Fruit fly (Drosophila melanogaster) whole organism, embryonic: ENCODE measurements around the gene ninaE.

Source experiments
- Ada2b ChIP-seq: fragments of 200-800 bp; sonication (Bioruptor generic); IDR thresholded peaks from 2 replicates; pipeline ENCODE4 v1.3.6; 2022; ENCODE audit warnings: missing biosample characterization, missing genetic modification characterization
- BEAF-32 ChIP-seq: fragments of 200-800 bp; sonication (Bioruptor generic); optimal IDR thresholded peaks from 3 replicates; lab custom pipeline; 2017; ENCODE audit warnings: missing biosample characterization, missing genetic modification characterization, mild to moderate bottlenecking, moderate library complexity, missing genetic modification reagents
- CG1024 ChIP-seq: fragments of 200-800 bp; sonication (Bioruptor generic); IDR thresholded peaks from 2 replicates; pipeline ENCODE4 v1.3.6; 2022; ENCODE audit warnings: missing biosample characterization, missing genetic modification characterization
- CG12299 ChIP-seq: fragments of 200-800 bp; sonication (Bioruptor generic); optimal IDR thresholded peaks from 2 replicates; lab custom pipeline; 2018; ENCODE audit warnings: missing biosample characterization, mild to moderate bottlenecking, missing genetic modification characterization
- CG13296 ChIP-seq: fragments of 200-800 bp; sonication (Bioruptor generic); optimal IDR thresholded peaks from 3 replicates; lab custom pipeline; 2018; ENCODE audit warnings: missing biosample characterization, mild to moderate bottlenecking, missing genetic modification characterization
- CG13624 ChIP-seq: fragments of 200-800 bp; sonication (Bioruptor generic); optimal IDR thresholded peaks from 2 replicates; lab custom pipeline; 2016; ENCODE audit warnings: missing biosample characterization, missing genetic modification characterization
- CG14014 ChIP-seq: fragments of 200-800 bp; sonication (Bioruptor generic); IDR thresholded peaks from 2 replicates; pipeline ENCODE4 v1.3.6; 2022; ENCODE audit warnings: missing biosample characterization, missing genetic modification characterization
- CG16779 ChIP-seq: fragments of 200-800 bp; sonication (Bioruptor generic); IDR thresholded peaks from 2 replicates; pipeline ENCODE4 v1.3.6; 2022; ENCODE audit warnings: missing biosample characterization, missing genetic modification characterization
- CG16863 ChIP-seq: fragments of 200-800 bp; sonication (Bioruptor generic); optimal IDR thresholded peaks from 3 replicates; lab custom pipeline; 2016; ENCODE audit warnings: missing biosample characterization, missing genetic modification characterization
- CG17912 ChIP-seq: fragments of 200-800 bp; sonication (Bioruptor generic); optimal IDR thresholded peaks from 2 replicates; lab custom pipeline; 2018; ENCODE audit warnings: missing biosample characterization, mild to moderate bottlenecking, missing genetic modification characterization
- CG30431 ChIP-seq: fragments of 200-800 bp; sonication (Bioruptor generic); optimal IDR thresholded peaks from 2 replicates; lab custom pipeline; 2017; ENCODE audit warnings: missing biosample characterization, missing genetic modification characterization
- CG33213 ChIP-seq: fragments of 200-800 bp; sonication (Bioruptor generic); optimal IDR thresholded peaks from 3 replicates; lab custom pipeline; 2016; ENCODE audit warnings: missing biosample characterization, missing genetic modification characterization
- CG7839 ChIP-seq: fragments of 200-800 bp; sonication (Bioruptor generic); optimal IDR thresholded peaks from 3 replicates; lab custom pipeline; 2018; ENCODE audit warnings: missing biosample characterization, mild to moderate bottlenecking, missing genetic modification characterization, moderate library complexity
- CkIIα-i1 ChIP-seq: fragments of 200-800 bp; sonication (Bioruptor generic); IDR thresholded peaks from 2 replicates; pipeline ENCODE4 v1.3.6; 2022; ENCODE audit warnings: missing biosample characterization, missing genetic modification characterization
- D19A ChIP-seq: fragments of 200-800 bp; optimal IDR thresholded peaks from 3 replicates; lab custom pipeline; 2019; ENCODE audit warnings: missing biosample characterization, mild to moderate bottlenecking, missing genetic modification characterization, moderate library complexity
- Dek ChIP-seq: fragments of 200-800 bp; sonication (Bioruptor generic); optimal IDR thresholded peaks from 3 replicates; lab custom pipeline; 2019; ENCODE audit warnings: missing biosample characterization, mild to moderate bottlenecking, missing genetic modification characterization, moderate library complexity
- E2f1 ChIP-seq: fragments of 200-800 bp; sonication (Bioruptor generic); IDR thresholded peaks from 2 replicates; pipeline ENCODE4 v1.3.6; 2022; ENCODE audit warnings: missing biosample characterization, missing genetic modification characterization
- Fer2 ChIP-seq: fragments of 200-800 bp; sonication (Bioruptor generic); optimal IDR thresholded peaks from 2 replicates; lab custom pipeline; 2018; ENCODE audit warnings: missing biosample characterization, mild to moderate bottlenecking, missing genetic modification characterization, moderate library complexity
- HLH4C ChIP-seq: fragments of 200-800 bp; sonication (Bioruptor generic); IDR thresholded peaks from 3 replicates; pipeline ENCODE4 v1.3.6; 2022; ENCODE audit warnings: missing biosample characterization, missing genetic modification characterization; ENCODE audit not compliant: partially characterized antibody
- HLH54F ChIP-seq: fragments of 200-800 bp; sonication (Bioruptor generic); optimal IDR thresholded peaks from 3 replicates; lab custom pipeline; 2016; ENCODE audit warnings: missing biosample characterization, missing genetic modification characterization
- HmgZ ChIP-seq: fragments of 200-800 bp; sonication (Bioruptor generic); optimal IDR thresholded peaks from 2 replicates; lab custom pipeline; 2018; ENCODE audit warnings: missing biosample characterization, mild to moderate bottlenecking, missing genetic modification characterization
- Hr3 ChIP-seq: fragments of 200-800 bp; sonication (Bioruptor generic); optimal IDR thresholded peaks from 3 replicates; lab custom pipeline; 2016; ENCODE audit warnings: missing biosample characterization, missing genetic modification characterization
- Mrtf ChIP-seq: fragments of 200-800 bp; sonication (Bioruptor generic); IDR thresholded peaks from 3 replicates; pipeline ENCODE4 v1.3.6; 2022; ENCODE audit warnings: missing biosample characterization, missing genetic modification characterization
- Opbp ChIP-seq: fragments of 200-800 bp; sonication (Bioruptor generic); IDR thresholded peaks from 3 replicates; pipeline ENCODE4 v1.3.6; 2022; ENCODE audit warnings: missing biosample characterization, missing genetic modification characterization; ENCODE audit not compliant: partially characterized antibody
- PHDP ChIP-seq: fragments of 200-800 bp; sonication (Bioruptor generic); optimal IDR thresholded peaks from 3 replicates; lab custom pipeline; 2018; ENCODE audit warnings: missing biosample characterization, mild to moderate bottlenecking, missing genetic modification characterization, moderate library complexity
- Stat92E ChIP-seq, 3 experiments: fragments of >200 bp in 2 of 3; fragments of 200-800 bp in 1 of 3; sonication (Bioruptor generic) in 1 of 3; optimal IDR thresholded peaks; 2 replicates each; lab custom pipeline; 2017 to 2019; ENCODE audit warnings: missing biosample characterization in 3 of 3, missing genetic modification characterization in 3 of 3, mild to moderate bottlenecking in 1 of 3, moderate library complexity in 1 of 3
- TFAM ChIP-seq: fragments of 200-800 bp; sonication (Bioruptor generic); optimal IDR thresholded peaks from 2 replicates; lab custom pipeline; 2017; ENCODE audit warnings: missing biosample characterization, missing genetic modification characterization, inconsistent platforms
- ab ChIP-seq: fragments of 200-800 bp; sonication (Bioruptor generic); optimal IDR thresholded peaks from 2 replicates; lab custom pipeline; 2016; ENCODE audit warnings: missing biosample characterization, missing genetic modification characterization
- ac ChIP-seq: fragments of 200-800 bp; sonication (Bioruptor generic); optimal IDR thresholded peaks from 3 replicates; lab custom pipeline; 2017; ENCODE audit warnings: missing biosample characterization, mild to moderate bottlenecking, missing genetic modification characterization
- ato ChIP-seq: fragments of 200-800 bp; sonication (Bioruptor generic); IDR thresholded peaks from 2 replicates; pipeline ENCODE4 v1.3.6; 2022; ENCODE audit warnings: missing biosample characterization, missing genetic modification characterization; ENCODE audit not compliant: partially characterized antibody
- dmrt11E ChIP-seq: fragments of 200-800 bp; sonication (Bioruptor generic); optimal IDR thresholded peaks from 3 replicates; lab custom pipeline; 2018; ENCODE audit warnings: missing biosample characterization, mild to moderate bottlenecking, missing genetic modification characterization, moderate library complexity
- gsb-n ChIP-seq: fragments of 200-800 bp; sonication (Bioruptor generic); optimal IDR thresholded peaks from 3 replicates; lab custom pipeline; 2018; ENCODE audit warnings: missing biosample characterization, mild to moderate bottlenecking, missing genetic modification characterization
- insv ChIP-seq, 2 experiments: fragments of 200-800 bp; sonication (Bioruptor generic); optimal IDR thresholded peaks; 3 replicates each; lab custom pipeline; 2016 to 2018; ENCODE audit warnings: missing biosample characterization in 2 of 2, missing genetic modification characterization in 2 of 2
- kah ChIP-seq: fragments of 200-800 bp; sonication (Bioruptor generic); optimal IDR thresholded peaks from 2 replicates; lab custom pipeline; 2018; ENCODE audit warnings: missing biosample characterization, mild to moderate bottlenecking, missing genetic modification characterization
- lov ChIP-seq, 2 experiments: fragments of 200-800 bp in 1 of 2; fragments of >200 bp in 1 of 2; sonication (Bioruptor generic) in 1 of 2; IDR thresholded peaks in 1 of 2; optimal IDR thresholded peaks in 1 of 2; 2 replicates in 1 of 2; 3 replicates in 1 of 2; pipeline versions ENCODE4 v1.3.6 to Lab custom; 2017 to 2022; ENCODE audit warnings: missing biosample characterization in 1 of 2, missing genetic modification characterization in 1 of 2
- pan ChIP-seq, 4 experiments: fragments of >200 bp in 3 of 4; fragments of 200-800 bp in 1 of 4; sonication (Bioruptor generic) in 1 of 4; optimal IDR thresholded peaks in 3 of 4; IDR thresholded peaks in 1 of 4; 2 replicates each; pipeline versions ENCODE4 v1.3.6 to Lab custom; 2017 to 2022; ENCODE audit warnings: missing biosample characterization in 2 of 4, missing genetic modification characterization in 2 of 4, mixed read lengths in 1 of 4
- pfk ChIP-seq: fragments of 200-800 bp; sonication (Bioruptor generic); optimal IDR thresholded peaks from 2 replicates; lab custom pipeline; 2018; ENCODE audit warnings: missing biosample characterization, mild to moderate bottlenecking, missing genetic modification characterization, moderate library complexity
- pita ChIP-seq: fragments of 200-800 bp; sonication (Bioruptor generic); optimal IDR thresholded peaks from 2 replicates; lab custom pipeline; 2017; ENCODE audit warnings: missing biosample characterization, mild to moderate bottlenecking, missing genetic modification characterization
- psq ChIP-seq: fragments of 200-800 bp; sonication (Bioruptor generic); optimal IDR thresholded peaks from 2 replicates; lab custom pipeline; 2017; ENCODE audit warnings: missing biosample characterization, missing genetic modification characterization
- row ChIP-seq: fragments of 200-800 bp; sonication (Bioruptor generic); IDR thresholded peaks from 3 replicates; pipeline ENCODE4 v1.3.6; 2022; ENCODE audit warnings: missing biosample characterization, missing genetic modification characterization
- shn ChIP-seq: fragments of 200-800 bp; sonication (Bioruptor generic); optimal IDR thresholded peaks from 3 replicates; lab custom pipeline; 2016; ENCODE audit warnings: missing biosample characterization, missing genetic modification characterization
- sim ChIP-seq: fragments of 200-800 bp; sonication (Bioruptor generic); IDR thresholded peaks from 2 replicates; pipeline ENCODE4 v1.3.6; 2022; ENCODE audit warnings: missing biosample characterization, missing genetic modification characterization
- stwl ChIP-seq: fragments of 200-800 bp; sonication (Bioruptor generic); optimal IDR thresholded peaks from 3 replicates; lab custom pipeline; 2018; ENCODE audit warnings: missing biosample characterization, mild to moderate bottlenecking, missing genetic modification characterization, moderate library complexity
- tgo ChIP-seq: fragments of 200-800 bp; sonication (Bioruptor generic); IDR thresholded peaks from 3 replicates; pipeline ENCODE4 v1.3.6; 2022; ENCODE audit warnings: missing biosample characterization, missing genetic modification characterization
- unc-4 ChIP-seq: fragments of 200-800 bp; sonication (Bioruptor generic); IDR thresholded peaks from 2 replicates; pipeline ENCODE4 v1.3.6; 2022; ENCODE audit warnings: missing biosample characterization, missing genetic modification characterization; ENCODE audit not compliant: partially characterized antibody
- z ChIP-seq: fragments of 200-800 bp; sonication (Bioruptor generic); IDR thresholded peaks from 3 replicates; pipeline ENCODE4 v1.3.6; 2022; ENCODE audit warnings: missing biosample characterization, missing genetic modification characterization
- zen2 ChIP-seq: fragments of 200-800 bp; sonication (Bioruptor generic); IDR thresholded peaks from 3 replicates; pipeline ENCODE4 v1.3.6; 2022; ENCODE audit warnings: missing biosample characterization, missing genetic modification characterization; ENCODE audit not compliant: partially characterized antibody
- zf30C ChIP-seq: fragments of 200-800 bp; sonication (Bioruptor generic); optimal IDR thresholded peaks from 3 replicates; lab custom pipeline; 2018; ENCODE audit warnings: missing biosample characterization, mild to moderate bottlenecking, missing genetic modification characterization

ninaE gene

dm6 chr3R:19836687-19837086 is 51.3 kb downstream of the ninaE start, which contains the start of gene bnl (continued):
- peak; percentile 49 for TF ChIP-seq CG12299 (tag; lab: Kevin White, UChicago)
- TF ChIP-seq CG7839 (tag; lab: Kevin White, UChicago) = no peak
- no peak for TF ChIP-seq Mrtf (GFP tag; lab: Robert Waterston, UW)
- peak; percentile 70; the same call in 2 of the 3 replicates for TF ChIP-seq zen2 (GFP tag; lab: Robert Waterston, UW)
- peak; percentile 13; the same call in 1 of the 2 replicates for TF ChIP-seq sim (GFP tag; lab: Robert Waterston, UW)
- peak; percentile 58; the same call in 1 of the 3 replicates for TF ChIP-seq HLH4C (GFP tag; lab: Robert Waterston, UW)
- no peak; the same call in 2 of the 3 replicates for TF ChIP-seq row (GFP tag; lab: Robert Waterston, UW)
- TF ChIP-seq Hr3 (GFP tag; lab: Kevin White, UChicago) = no peak
- no peak for TF ChIP-seq Fer2
- TF ChIP-seq CG33213 (GFP tag; lab: Kevin White, UChicago) = peak; percentile 18
- peak; percentile 71 for TF ChIP-seq HmgZ (tag; lab: Kevin White, UChicago)
- TF ChIP-seq ato (GFP tag; lab: Robert Waterston, UW) = no peak
- TF ChIP-seq tgo (GFP tag; lab: Robert Waterston, UW) = 0 out of 3 replicates have a peak, but pooled peaks have one; percentile 17
- TF ChIP-seq D19A (tag; lab: Kevin White, UChicago) = peak; percentile 22
- 0 out of 2 replicates have a peak, but pooled peaks have one; percentile 20 for TF ChIP-seq CG14014
- TF ChIP-seq stwl (tag; lab: Kevin White, UChicago) = peak; percentile 50
- TF ChIP-seq HLH54F (GFP tag; lab: Kevin White, UChicago) = peak; percentile 7
- TF ChIP-seq shn (GFP tag; lab: Kevin White, UChicago) = peak; percentile 40
- peak; percentile 22 for TF ChIP-seq CG16863 (GFP tag; lab: Kevin White, UChicago)
- TF ChIP-seq z (GFP tag; lab: Robert Waterston, UW) = no peak
- TF ChIP-seq pan (optimal IDR thresholded peaks at IDR 0.05; lab: Kevin White, UChicago) = no peak
- no peak for TF ChIP-seq pan (GFP tag; optimal IDR thresholded peaks at IDR 0.05 in 1 of 2, IDR thresholded peaks at IDR 0.05 in 1 of 2)
- TF ChIP-seq Stat92E (GFP tag; optimal IDR thresholded peaks at IDR 0.05; lab: Kevin White, UChicago) = peak in 1 of 3 experiments; percentile 58
- TF ChIP-seq pita (GFP tag; lab: Kevin White, UChicago) = no peak
- no peak for TF ChIP-seq unc-4 (GFP tag; lab: Robert Waterston, UW)
- peak; percentile 18 for TF ChIP-seq Dek
- TF ChIP-seq TFAM (GFP tag; lab: Kevin White, UChicago) = no peak
- peak; percentile 49 for TF ChIP-seq pfk (GFP tag; lab: Kevin White, UChicago)
- TF ChIP-seq ac (GFP tag; lab: Kevin White, UChicago) = peak; percentile 44
- no peak for TF ChIP-seq CG30431 (GFP tag; lab: Kevin White, UChicago)
- peak; percentile 43 for TF ChIP-seq gsb-n (tag; lab: Kevin White, UChicago)
- TF ChIP-seq lov (optimal IDR thresholded peaks at IDR 0.05; lab: Kevin White, UChicago) = no peak
- peak; percentile 53; the same call in 2 of the 3 replicates for TF ChIP-seq lov (GFP tag; IDR thresholded peaks at IDR 0.05; lab: Robert Waterston, UW)
- no peak for TF ChIP-seq E2f1 (GFP tag; lab: Robert Waterston, UW)
- peak; percentile 73 for TF ChIP-seq CG17912
- no peak for TF ChIP-seq psq (GFP tag; lab: Kevin White, UChicago)
- peak; percentile 77 for TF ChIP-seq kah (GFP tag; lab: Kevin White, UChicago)
- peak; percentile 30 for TF ChIP-seq BEAF-32 (GFP tag; lab: Kevin White, UChicago)
- TF ChIP-seq CG1024 (GFP tag; lab: Robert Waterston, UW) = no peak
- no peak for TF ChIP-seq zf30C
- TF ChIP-seq ab = no peak
- TF ChIP-seq CG13296 = peak; percentile 45
- no peak for TF ChIP-seq CkIIα-i1 (GFP tag; lab: Robert Waterston, UW)
- TF ChIP-seq Opbp = peak; percentile 75; the same call in 2 of the 3 replicates
- TF ChIP-seq Ada2b (GFP tag; lab: Robert Waterston, UW) = 0 out of 2 replicates have a peak, but pooled peaks have one; percentile 18
- TF ChIP-seq dmrt11E (tag; lab: Kevin White, UChicago) = no peak
- TF ChIP-seq CG13624 (GFP tag; lab: Kevin White, UChicago) = peak; percentile 24
- peak; percentile 22 for TF ChIP-seq PHDP (tag; lab: Kevin White, UChicago)
- peak in 1 of 2 experiments; percentile 39 for TF ChIP-seq insv (GFP tag; optimal IDR thresholded peaks at IDR 0.05; lab: Kevin White, UChicago)
- TF ChIP-seq CG16779 (GFP tag; lab: Robert Waterston, UW) = 0 out of 2 replicates have a peak, but pooled peaks have one; percentile 64
